Worm (Caenorhabditis elegans): ENCODE data around the gene C34F6.1.

C34F6.1 gene

DNA sequence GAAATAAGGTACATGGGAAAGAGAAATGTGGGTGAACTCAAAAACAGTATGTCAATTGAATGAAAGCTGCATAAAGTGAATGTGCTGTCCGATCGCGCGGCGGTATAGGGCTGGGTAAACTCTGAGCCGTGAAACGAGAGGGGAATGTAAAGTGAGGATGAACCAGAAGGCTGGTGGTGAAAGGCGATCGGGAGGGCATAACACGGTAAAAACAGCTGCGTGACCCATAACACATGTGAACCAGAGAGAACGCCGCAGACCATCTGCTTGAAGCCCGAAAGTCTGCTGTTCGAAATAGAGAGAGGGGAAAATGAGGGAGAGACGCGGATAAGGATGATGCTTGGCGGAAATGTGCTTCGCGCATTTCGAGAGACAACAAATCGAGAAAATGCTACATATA is 13.8 kb upstream of the C34F6.1 start:
- TF ChIP-seq fkh-4 (tag; optimal IDR thresholded peaks at IDR 0.05; ENCODE audit: borderline replicate concordance) = no peak
- no peak for TF ChIP-seq nhr-85 (tag)
- TF ChIP-seq zag-1 (tag; optimal IDR thresholded peaks at IDR 0.05) = no peak
- no peak for TF ChIP-seq grh-1 (GFP tag; IDR thresholded peaks at IDR 0.05)
- no peak for TF ChIP-seq hlh-4 (tag; optimal IDR thresholded peaks at IDR 0.05)
- no peak for TF ChIP-seq irx-1 (tag; optimal IDR thresholded peaks at IDR 0.05)
- TF ChIP-seq hlh-17 (GFP tag; optimal IDR thresholded peaks at IDR 0.05; ENCODE audit: borderline replicate concordance) = no peak
- no peak for TF ChIP-seq unc-98 (GFP tag; IDR thresholded peaks at IDR 0.05)
- no peak for TF ChIP-seq ets-5 (GFP tag; IDR thresholded peaks at IDR 0.05)
- TF ChIP-seq alr-1 (tag; optimal IDR thresholded peaks at IDR 0.05; ENCODE audit: borderline replicate concordance) = no peak

DNA sequence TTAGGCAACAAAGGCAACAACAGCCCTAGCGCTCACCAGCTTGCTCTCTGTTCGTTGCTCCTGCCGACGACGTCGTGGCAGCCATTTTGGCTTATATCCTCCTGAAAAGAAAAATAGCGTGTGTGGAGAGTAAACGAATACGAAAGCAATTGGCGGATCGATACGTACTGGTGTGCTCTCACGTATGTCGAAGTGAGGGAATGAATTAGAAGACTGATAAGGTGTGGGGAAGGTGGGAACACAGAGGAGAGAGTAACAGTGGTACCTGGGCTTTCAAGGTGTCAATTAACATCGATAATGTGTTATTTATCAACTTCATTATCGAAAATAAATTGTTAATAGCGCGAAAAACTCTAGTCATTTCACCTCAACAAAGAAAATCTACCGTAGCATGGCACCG is 12.1 kb upstream of the C34F6.1 start, which contains the start of gene C34F6.5:
Gene C34F6.5, minus strand, starts transcription at position 101 of the 400 bp plus-strand sequence.
- TF ChIP-seq nhr-28 (tag; optimal IDR thresholded peaks at IDR 0.05) (no peak), sptf-1 (tag; optimal IDR thresholded peaks at IDR 0.05) (no peak), lsy-2 (tag; optimal IDR thresholded peaks at IDR 0.05) (no peak), fkh-8 (tag; optimal IDR thresholded peaks at IDR 0.05) (peak; percentile 4), lir-3 (tag; optimal IDR thresholded peaks at IDR 0.05; ENCODE audit: poor library complexity) (no peak)

- no peak for TF ChIP-seq ceh-90 (tag; optimal IDR thresholded peaks at IDR 0.05)
- no peak for TF ChIP-seq hlh-17 (GFP tag; optimal IDR thresholded peaks at IDR 0.05; ENCODE audit: borderline replicate concordance)
- peak; percentile 97 for TF ChIP-seq irx-1 (tag; optimal IDR thresholded peaks at IDR 0.05)
- TF ChIP-seq fkh-10 (GFP tag; optimal IDR thresholded peaks at IDR 0.05) = peak; percentile 68
- TF ChIP-seq efl-3 (GFP tag; optimal IDR thresholded peaks at IDR 0.05) = peak; percentile 55
- TF ChIP-seq hpl-2 (GFP tag; optimal IDR thresholded peaks at IDR 0.05) = peak; percentile 80
- peak; percentile 82 to 88 (median 87) for TF ChIP-seq ceh-82 (tag; optimal IDR thresholded peaks at IDR 0.05)
- no peak for TF ChIP-seq egl-27 (tag; optimal IDR thresholded peaks at IDR 0.05)
- TF ChIP-seq ets-5 (GFP tag; IDR thresholded peaks at IDR 0.05) = no peak
- TF ChIP-seq zag-1 (tag; optimal IDR thresholded peaks at IDR 0.05) = no peak
- peak; percentile 94 for TF ChIP-seq swsn-7 (tag; optimal IDR thresholded peaks at IDR 0.05)
- peak; percentile 83 for TF ChIP-seq blmp-1 (tag; optimal IDR thresholded peaks at IDR 0.05)
- TF ChIP-seq nhr-20 (tag; optimal IDR thresholded peaks at IDR 0.05) = peak; percentile 97
- peak; percentile 97 for TF ChIP-seq lin-39 (tag; optimal IDR thresholded peaks at IDR 0.05)
- peak; percentile 81 for TF ChIP-seq lir-3 (tag; optimal IDR thresholded peaks at IDR 0.05; ENCODE audit: poor library complexity)
- TF ChIP-seq nhr-237 (tag; optimal IDR thresholded peaks at IDR 0.05) = peak; percentile 24
- peak; percentile 81 for TF ChIP-seq isw-1 (GFP tag; IDR thresholded peaks at IDR 0.05)
- TF ChIP-seq lsy-2 (tag; optimal IDR thresholded peaks at IDR 0.05) = peak; percentile 91 to 93
- peak; percentile 82 to 84 for TF ChIP-seq efl-1 (optimal IDR thresholded peaks at IDR 0.05)
- peak; percentile 68 to 97 for TF ChIP-seq efl-1 (GFP tag; optimal IDR thresholded peaks at IDR 0.05 in 1 of 2)
- TF ChIP-seq Y116A8C.19 (tag; optimal IDR thresholded peaks at IDR 0.05; ENCODE audit: borderline replicate concordance) = no peak
- TF ChIP-seq C34B4.2 (tag; optimal IDR thresholded peaks at IDR 0.05) = no peak
- no peak for TF ChIP-seq hlh-4 (tag; optimal IDR thresholded peaks at IDR 0.05)
- TF ChIP-seq nhr-76 (tag; optimal IDR thresholded peaks at IDR 0.05) = no peak
- TF ChIP-seq snu-23 (GFP tag; optimal IDR thresholded peaks at IDR 0.05) = peak; percentile 96
- peak; percentile 95 for TF ChIP-seq rnt-1 (tag; optimal IDR thresholded peaks at IDR 0.05)
- TF ChIP-seq mef-2 (tag; optimal IDR thresholded peaks at IDR 0.05) = peak; percentile 84
- peak; percentile 88 for TF ChIP-seq nhr-77 (tag; optimal IDR thresholded peaks at IDR 0.05)
- peak; percentile 96 for TF ChIP-seq nhr-90 (tag; optimal IDR thresholded peaks at IDR 0.05; ENCODE audit: poor library complexity)
- no peak for TF ChIP-seq sptf-1 (tag; optimal IDR thresholded peaks at IDR 0.05)
- TF ChIP-seq jun-1 (tag; optimal IDR thresholded peaks at IDR 0.05) = peak; percentile 90
- TF ChIP-seq C16A3.4 (tag; optimal IDR thresholded peaks at IDR 0.05) = peak; percentile 90
- TF ChIP-seq nhr-11 (tag; optimal IDR thresholded peaks at IDR 0.05) = peak; percentile 89
- TF ChIP-seq nhr-47 (tag; optimal IDR thresholded peaks at IDR 0.05) = peak; percentile 96
- TF ChIP-seq unc-98 (GFP tag; IDR thresholded peaks at IDR 0.05) = no peak
- peak; percentile 73 to 82 (median 77) for TF ChIP-seq dpl-1 (GFP tag; optimal IDR thresholded peaks at IDR 0.05)
- TF ChIP-seq mdl-1 (tag; optimal IDR thresholded peaks at IDR 0.05) = peak in 1 of 2 experiments; percentile 85
- TF ChIP-seq F16B12.6 (tag; optimal IDR thresholded peaks at IDR 0.05) = peak; percentile 73
- TF ChIP-seq lin-13 (GFP tag; optimal IDR thresholded peaks at IDR 0.05) = peak; percentile 81
- TF ChIP-seq alr-1 (tag; optimal IDR thresholded peaks at IDR 0.05; ENCODE audit: borderline replicate concordance) = no peak
- peak; percentile 76 for TF ChIP-seq fkh-8 (tag; optimal IDR thresholded peaks at IDR 0.05)
- TF ChIP-seq sup-37 (GFP tag; optimal IDR thresholded peaks at IDR 0.05) = peak; percentile 86
- no peak for TF ChIP-seq lin-15B (tag; optimal IDR thresholded peaks at IDR 0.05)
These were observed 10.3 kb upstream of the C34F6.1 start, which contains the start of gene hst-2 for ce11 chrX:11206953-11207352. TSS of gene hst-2 (minus strand) at chrX:11207155.
